Worm (Caenorhabditis elegans) whole organism, midembryonic: Measurements from ENCODE around the gene lips-17.

Experiments used
- T22C8.4 ChIP-seq: fragments of 200-800 bp; sonication (Bioruptor generic); IDR thresholded peaks from 2 replicates; pipeline ENCODE4 v1.3.6; 2022; ENCODE audit warnings: missing genetic modification characterization, missing compliant biosample characterization
- cog-1 ChIP-seq: sonication (generic microtip); optimal IDR thresholded peaks from 2 replicates; lab custom pipeline; 2016; ENCODE audit warnings: missing genetic modification characterization, missing compliant biosample characterization
- flt-1 ChIP-seq: fragments of 200-800 bp; sonication (Bioruptor generic); IDR thresholded peaks from 2 replicates; pipeline ENCODE4 v1.3.6; 2022; ENCODE audit warnings: missing genetic modification characterization, missing compliant biosample characterization
- klf-2 ChIP-seq: fragments of 200-800 bp; sonication (Bioruptor generic); conservative IDR thresholded peaks from 2 replicates; pipeline ENCODE4 v1.3.6; 2022; ENCODE audit warnings: missing genetic modification reagents, missing genetic modification characterization, missing compliant biosample characterization
- ref-1 ChIP-seq: fragments of 200-800 bp; sonication (Bioruptor generic); conservative IDR thresholded peaks from 2 replicates; pipeline ENCODE4 v1.3.6; 2022; ENCODE audit warnings: missing genetic modification reagents, missing genetic modification characterization, missing compliant biosample characterization
- tab-1 ChIP-seq: fragments of 200-800 bp; sonication (Bioruptor generic); IDR thresholded peaks from 2 replicates; pipeline ENCODE4 v1.3.6; 2022; ENCODE audit warnings: missing genetic modification characterization, missing compliant biosample characterization
- ztf-23 ChIP-seq: fragments of 200-800 bp; sonication (Bioruptor generic); IDR thresholded peaks from 2 replicates; pipeline ENCODE4 v1.3.6; 2022; ENCODE audit warnings: missing genetic modification reagents, missing genetic modification characterization, missing compliant biosample characterization

DNA sequence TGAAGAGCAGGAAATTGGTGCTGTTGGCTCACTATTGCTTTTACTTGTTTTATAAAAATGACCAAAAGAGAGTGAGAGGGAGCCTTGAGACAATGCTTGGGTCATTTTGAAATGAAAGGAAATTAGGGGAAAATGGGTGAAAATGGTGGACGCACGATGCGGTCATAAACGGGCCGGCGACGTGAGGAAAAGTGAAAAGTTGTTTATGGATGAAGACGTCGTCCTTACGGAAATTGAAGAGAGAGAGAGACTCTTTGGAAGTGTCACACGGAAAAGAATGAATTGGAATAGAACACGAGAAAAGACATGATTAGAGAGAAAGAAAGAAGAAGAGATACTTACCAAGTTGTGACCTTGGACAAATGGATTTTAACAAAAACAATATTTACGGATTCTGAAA is 13.5 kb downstream of the lips-17 start:
- TF ChIP-seq flt-1: no peak
- no peak for TF ChIP-seq cog-1 (tag; lab: Kevin White, UChicago)
- TF ChIP-seq ref-1: no peak
- no peak for TF ChIP-seq tab-1 (GFP tag; lab: Robert Waterston, UW)
- no peak for TF ChIP-seq ztf-23
- no peak for TF ChIP-seq T22C8.4 (GFP tag; lab: Robert Waterston, UW)
- no peak for TF ChIP-seq klf-2 (GFP tag; lab: Robert Waterston, UW)
